Fruit fly (Drosophila melanogaster) whole organism, embryonic: ENCODE data around the gene Rab30.
A peak's percentile ranks its signal among the peaks of the same experiment; 100 is the strongest.

Source experiments
- CG10431 ChIP-seq: fragments of 200-800 bp; sonication (Bioruptor generic); optimal IDR thresholded peaks from 3 replicates; lab custom pipeline; 2018; ENCODE audit warnings: missing biosample characterization, mild to moderate bottlenecking, missing genetic modification characterization
- CG10979 ChIP-seq: fragments of 200-800 bp; sonication (Bioruptor generic); optimal IDR thresholded peaks from 2 replicates; lab custom pipeline; 2018; ENCODE audit warnings: missing biosample characterization, mild to moderate bottlenecking, missing genetic modification characterization, moderate library complexity
- CG11085 ChIP-seq: fragments of 200-800 bp; sonication (Bioruptor generic); IDR thresholded peaks from 2 replicates; pipeline ENCODE4 v1.3.6; 2022; ENCODE audit warnings: missing biosample characterization, missing genetic modification characterization
- CG11456 ChIP-seq: fragments of 200-800 bp; sonication (Bioruptor generic); IDR thresholded peaks from 3 replicates; pipeline ENCODE4 v1.3.6; 2022; ENCODE audit warnings: missing biosample characterization, missing genetic modification characterization
- CG12299 ChIP-seq: fragments of 200-800 bp; sonication (Bioruptor generic); optimal IDR thresholded peaks from 2 replicates; lab custom pipeline; 2018; ENCODE audit warnings: missing biosample characterization, mild to moderate bottlenecking, missing genetic modification characterization
- CG12942 ChIP-seq: fragments of 200-800 bp; sonication (Bioruptor generic); optimal IDR thresholded peaks from 3 replicates; lab custom pipeline; 2016; ENCODE audit warnings: missing biosample characterization, missing genetic modification characterization
- CG15696 ChIP-seq: fragments of 200-800 bp; sonication (Bioruptor generic); optimal IDR thresholded peaks from 2 replicates; lab custom pipeline; 2019; ENCODE audit warnings: missing biosample characterization, mild to moderate bottlenecking, missing genetic modification characterization, moderate library complexity
- CG17361 ChIP-seq: fragments of 200-800 bp; sonication (Bioruptor generic); IDR thresholded peaks from 3 replicates; pipeline ENCODE4 v1.3.6; 2022; ENCODE audit warnings: missing biosample characterization, missing genetic modification characterization
- CG18619 ChIP-seq: fragments of 200-800 bp; sonication (Bioruptor generic); optimal IDR thresholded peaks from 3 replicates; lab custom pipeline; 2017; ENCODE audit warnings: missing biosample characterization, mild to moderate bottlenecking, missing genetic modification characterization
- CG2120 ChIP-seq: fragments of 200-800 bp; sonication (Bioruptor generic); optimal IDR thresholded peaks from 3 replicates; lab custom pipeline; 2016; ENCODE audit warnings: missing biosample characterization, missing genetic modification characterization
- CG34422 ChIP-seq: fragments of 200-800 bp; sonication (Bioruptor generic); IDR thresholded peaks from 3 replicates; pipeline ENCODE4 v1.3.6; 2022; ENCODE audit warnings: missing biosample characterization, missing genetic modification characterization
- CG3847 ChIP-seq: fragments of 200-800 bp; sonication (Bioruptor generic); IDR thresholded peaks from 2 replicates; pipeline ENCODE4 v1.3.6; 2022; ENCODE audit warnings: missing biosample characterization, missing genetic modification characterization
- CG4424 ChIP-seq: fragments of 200-800 bp; sonication (Bioruptor generic); optimal IDR thresholded peaks from 3 replicates; lab custom pipeline; 2016; ENCODE audit warnings: missing biosample characterization, missing genetic modification characterization
- CG4820 ChIP-seq: fragments of 200-800 bp; sonication (Bioruptor generic); optimal IDR thresholded peaks from 3 replicates; lab custom pipeline; 2016; ENCODE audit warnings: missing biosample characterization, missing genetic modification characterization
- CG5953 ChIP-seq: fragments of 200-800 bp; sonication (Bioruptor generic); IDR thresholded peaks from 2 replicates; pipeline ENCODE4 v1.3.6; 2022; ENCODE audit warnings: missing biosample characterization, missing genetic modification characterization
- CG6254 ChIP-seq: fragments of 200-800 bp; sonication (Bioruptor generic); optimal IDR thresholded peaks from 3 replicates; lab custom pipeline; 2017; ENCODE audit warnings: mild to moderate bottlenecking, missing biosample characterization, missing genetic modification reagents, missing genetic modification characterization
- CG6272 ChIP-seq: fragments of 200-800 bp; sonication (Bioruptor generic); IDR thresholded peaks from 2 replicates; pipeline ENCODE4 v1.3.6; 2022; ENCODE audit warnings: missing biosample characterization, missing genetic modification characterization
- CG7271 ChIP-seq: fragments of 200-800 bp; sonication (Bioruptor generic); optimal IDR thresholded peaks from 2 replicates; lab custom pipeline; 2018; ENCODE audit warnings: missing biosample characterization, mild to moderate bottlenecking, missing genetic modification characterization, moderate library complexity
- CG7357 ChIP-seq: fragments of 200-800 bp; sonication (Bioruptor generic); IDR thresholded peaks from 3 replicates; pipeline ENCODE4 v1.3.6; 2022; ENCODE audit warnings: missing biosample characterization, missing genetic modification characterization
- CG7786 ChIP-seq: fragments of 200-800 bp; sonication (Bioruptor generic); optimal IDR thresholded peaks from 2 replicates; lab custom pipeline; 2016; ENCODE audit warnings: missing biosample characterization, missing genetic modification characterization
- CG7839 ChIP-seq: fragments of 200-800 bp; sonication (Bioruptor generic); optimal IDR thresholded peaks from 3 replicates; lab custom pipeline; 2018; ENCODE audit warnings: missing biosample characterization, mild to moderate bottlenecking, missing genetic modification characterization, moderate library complexity
- CG7987 ChIP-seq: fragments of 200-800 bp; sonication (Bioruptor generic); optimal IDR thresholded peaks from 2 replicates; lab custom pipeline; 2018; ENCODE audit warnings: missing biosample characterization, mild to moderate bottlenecking, missing genetic modification characterization, moderate library complexity
- CG8281 ChIP-seq: fragments of 200-800 bp; sonication (Bioruptor generic); optimal IDR thresholded peaks from 2 replicates; lab custom pipeline; 2018; ENCODE audit warnings: missing biosample characterization, mild to moderate bottlenecking, missing genetic modification characterization, moderate library complexity
- CG8478 ChIP-seq: fragments of >200 bp; optimal IDR thresholded peaks from 2 replicates; lab custom pipeline; 2018
- CG9817 ChIP-seq: fragments of 200-800 bp; sonication (Bioruptor generic); optimal IDR thresholded peaks from 2 replicates; lab custom pipeline; 2018; ENCODE audit warnings: missing biosample characterization, mild to moderate bottlenecking, missing genetic modification characterization, moderate library complexity
- D ChIP-seq, 2 experiments: fragments of 200-800 bp in 1 of 2; fragments of >200 bp in 1 of 2; sonication (Bioruptor generic) in 1 of 2; optimal IDR thresholded peaks; 2 replicates in 1 of 2; 3 replicates in 1 of 2; lab custom pipeline; 2017; ENCODE audit warnings: mild to moderate bottlenecking in 1 of 2, missing biosample characterization in 1 of 2, missing genetic modification characterization in 1 of 2, missing genetic modification reagents in 1 of 2
- Dp ChIP-seq: fragments of 200-800 bp; sonication (Bioruptor generic); optimal IDR thresholded peaks from 2 replicates; lab custom pipeline; 2018; ENCODE audit warnings: missing biosample characterization, mild to moderate bottlenecking, missing genetic modification characterization, moderate library complexity
- Eip74EF ChIP-seq, 2 experiments: fragments of 200-800 bp in 1 of 2; fragments of >200 bp in 1 of 2; sonication (Bioruptor generic) in 1 of 2; optimal IDR thresholded peaks; 2 replicates each; lab custom pipeline; 2017 to 2019; ENCODE audit warnings: missing biosample characterization in 2 of 2, missing genetic modification characterization in 2 of 2, mild to moderate bottlenecking in 1 of 2, moderate library complexity in 1 of 2
- H2.0 ChIP-seq: fragments of 200-800 bp; sonication (Bioruptor generic); IDR thresholded peaks from 2 replicates; pipeline ENCODE4 v1.3.6; 2022; ENCODE audit warnings: missing biosample characterization, missing genetic modification characterization
- HmgD ChIP-seq: fragments of 200-800 bp; sonication (Bioruptor generic); optimal IDR thresholded peaks from 3 replicates; lab custom pipeline; 2016; ENCODE audit warnings: missing biosample characterization, missing genetic modification characterization
- Hmx ChIP-seq: fragments of 200-800 bp; sonication (Bioruptor generic); optimal IDR thresholded peaks from 2 replicates; lab custom pipeline; 2016; ENCODE audit warnings: missing biosample characterization, missing genetic modification characterization
- Hr51 ChIP-seq, 2 experiments: fragments of 200-800 bp; sonication (Bioruptor generic); optimal IDR thresholded peaks; 2 replicates in 1 of 2; 3 replicates in 1 of 2; lab custom pipeline; 2016 to 2018; ENCODE audit warnings: missing biosample characterization in 2 of 2, missing genetic modification characterization in 2 of 2, mild to moderate bottlenecking in 1 of 2, moderate library complexity in 1 of 2
- MBD-R2 ChIP-seq: fragments of 200-800 bp; sonication (Bioruptor generic); IDR thresholded peaks from 2 replicates; pipeline ENCODE4 v1.3.6; 2022; ENCODE audit warnings: missing biosample characterization, missing genetic modification characterization
- MTF-1 ChIP-seq: fragments of 200-800 bp; sonication (Bioruptor generic); optimal IDR thresholded peaks from 2 replicates; lab custom pipeline; 2018; ENCODE audit warnings: missing biosample characterization, mild to moderate bottlenecking, missing genetic modification characterization, borderline replicate concordance
- NC2α ChIP-seq: fragments of 200-800 bp; sonication (Bioruptor generic); optimal IDR thresholded peaks from 2 replicates; lab custom pipeline; 2016; ENCODE audit warnings: missing biosample characterization, missing genetic modification characterization
- Rx ChIP-seq: fragments of 200-800 bp; sonication (Bioruptor generic); IDR thresholded peaks from 2 replicates; pipeline ENCODE4 v1.3.6; 2022; ENCODE audit warnings: missing biosample characterization, missing genetic modification characterization
- az2 ChIP-seq: fragments of 200-800 bp; sonication (Bioruptor generic); optimal IDR thresholded peaks from 3 replicates; lab custom pipeline; 2016; ENCODE audit warnings: missing biosample characterization, missing genetic modification characterization
- cas ChIP-seq: fragments of 200-800 bp; sonication (Bioruptor generic); IDR thresholded peaks from 2 replicates; pipeline ENCODE4 v1.3.6; 2022; ENCODE audit warnings: missing biosample characterization, missing genetic modification characterization
- chif ChIP-seq, 2 experiments: fragments of 200-800 bp; sonication (Bioruptor generic); optimal IDR thresholded peaks; 3 replicates each; lab custom pipeline; 2016; ENCODE audit warnings: missing biosample characterization in 2 of 2, missing genetic modification characterization in 2 of 2
- croc ChIP-seq: fragments of 200-800 bp; sonication (Bioruptor generic); conservative IDR thresholded peaks from 3 replicates; pipeline ENCODE4 v1.3.6; 2022; ENCODE audit warnings: missing biosample characterization, missing genetic modification characterization
- dpn ChIP-seq, 2 experiments: fragments of 200-800 bp; sonication (Bioruptor generic); optimal IDR thresholded peaks; 3 replicates each; lab custom pipeline; 2016; ENCODE audit warnings: missing biosample characterization in 2 of 2, missing genetic modification characterization in 2 of 2
- fd102C ChIP-seq: fragments of 200-800 bp; sonication (Bioruptor generic); optimal IDR thresholded peaks from 2 replicates; lab custom pipeline; 2018; ENCODE audit warnings: missing biosample characterization, mild to moderate bottlenecking, missing genetic modification characterization, moderate library complexity
- gt ChIP-seq: fragments of 200-800 bp; sonication (Bioruptor generic); IDR thresholded peaks from 2 replicates; pipeline ENCODE4 v1.3.6; 2022; ENCODE audit warnings: missing biosample characterization, missing genetic modification characterization
- ken ChIP-seq: fragments of 200-800 bp; sonication (Bioruptor generic); IDR thresholded peaks from 3 replicates; pipeline ENCODE4 v1.3.6; 2022; ENCODE audit warnings: missing biosample characterization, missing genetic modification characterization
- mld ChIP-seq: fragments of 200-800 bp; sonication (Bioruptor generic); IDR thresholded peaks from 3 replicates; pipeline ENCODE4 v1.3.6; 2022; ENCODE audit warnings: missing biosample characterization, missing genetic modification characterization; ENCODE audit not compliant: partially characterized antibody
- sens ChIP-seq: fragments of 200-800 bp; sonication (Bioruptor generic); peaks from one replicate; lab custom pipeline; 2016; ENCODE audit warnings: missing biosample characterization, missing genetic modification characterization
- tx ChIP-seq: fragments of 200-800 bp; sonication (Bioruptor generic); optimal IDR thresholded peaks from 2 replicates; lab custom pipeline; 2016; ENCODE audit warnings: missing biosample characterization, missing genetic modification characterization
- unpg ChIP-seq: fragments of 200-800 bp; sonication (Bioruptor generic); optimal IDR thresholded peaks from 3 replicates; lab custom pipeline; 2018; ENCODE audit warnings: missing biosample characterization, mild to moderate bottlenecking, missing genetic modification characterization, moderate library complexity
- vvl ChIP-seq: fragments of 200-800 bp; sonication (Bioruptor generic); IDR thresholded peaks from 2 replicates; pipeline ENCODE4 v1.3.6; 2022; ENCODE audit warnings: missing biosample characterization, missing genetic modification characterization
- z ChIP-seq: fragments of 200-800 bp; sonication (Bioruptor generic); IDR thresholded peaks from 3 replicates; pipeline ENCODE4 v1.3.6; 2022; ENCODE audit warnings: missing biosample characterization, missing genetic modification characterization
- zen ChIP-seq: fragments of 200-800 bp; sonication (Bioruptor generic); optimal IDR thresholded peaks from 3 replicates; lab custom pipeline; 2018; ENCODE audit warnings: missing biosample characterization, mild to moderate bottlenecking, missing genetic modification characterization, moderate library complexity

Rab30 gene

DNA sequence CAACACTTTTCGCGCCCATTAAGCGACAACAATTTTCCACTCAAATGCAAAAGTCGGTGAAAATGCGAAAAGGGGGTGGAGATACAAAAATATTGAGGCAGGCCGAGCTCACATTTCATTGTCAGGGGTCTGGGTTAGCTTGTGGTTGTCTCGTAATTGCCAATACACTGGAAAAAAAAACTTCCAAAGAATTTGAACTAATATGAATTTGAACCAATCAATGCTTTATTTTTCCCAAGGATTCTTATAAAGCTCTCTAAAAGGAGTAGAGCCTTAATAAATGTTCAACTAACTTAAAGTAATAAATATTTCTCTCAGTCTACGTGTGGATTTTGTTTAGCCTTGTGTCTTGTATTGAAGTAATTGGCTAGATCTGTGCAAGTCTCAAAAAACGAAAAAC lies 40.6 kb upstream of the Rab30 start (continued):
- peak; percentile 49 for TF ChIP-seq unpg (GFP tag; lab: Kevin White, UChicago)
- peak; percentile 20 to 32 for TF ChIP-seq chif (GFP tag; optimal IDR thresholded peaks at IDR 0.05; lab: Kevin White, UChicago)
- TF ChIP-seq CG10979 (tag; lab: Kevin White, UChicago) = peak; percentile 45
- TF ChIP-seq zen = peak; percentile 8
- TF ChIP-seq CG5953 = no peak
- TF ChIP-seq az2 (GFP tag; lab: Kevin White, UChicago) = peak; percentile 25
- TF ChIP-seq Hr51 (GFP tag; optimal IDR thresholded peaks at IDR 0.05; lab: Kevin White, UChicago) = peak in 1 of 2 experiments; percentile 40
- TF ChIP-seq CG6272 (GFP tag; lab: Robert Waterston, UW) = no peak
- TF ChIP-seq MBD-R2 = no peak
- no peak for TF ChIP-seq CG11085 (GFP tag; lab: Robert Waterston, UW)
- peak; percentile 41 for TF ChIP-seq CG7839
- no peak for TF ChIP-seq z (GFP tag; lab: Robert Waterston, UW)
- TF ChIP-seq CG4424 (GFP tag; lab: Kevin White, UChicago) = peak; percentile 26
- TF ChIP-seq fd102C = no peak
- TF ChIP-seq Dp (GFP tag; lab: Kevin White, UChicago) = no peak
- no peak for TF ChIP-seq MTF-1 (GFP tag; lab: Kevin White, UChicago)
- no peak for TF ChIP-seq CG10431
- TF ChIP-seq CG11456 (GFP tag; lab: Robert Waterston, UW) = no peak
- TF ChIP-seq CG3847 (GFP tag; lab: Robert Waterston, UW) = no peak
- no peak for TF ChIP-seq CG6254 (GFP tag; lab: Kevin White, UChicago)
- peak; percentile 10 for TF ChIP-seq tx (GFP tag; lab: Kevin White, UChicago)
- peak; percentile 21 for TF ChIP-seq CG2120 (GFP tag; lab: Kevin White, UChicago)
- TF ChIP-seq croc (GFP tag; lab: Robert Waterston, UW) = no peak; the same call in 2 of the 3 replicates
- no peak for TF ChIP-seq CG7271 (tag; lab: Kevin White, UChicago)
- TF ChIP-seq NC2α (GFP tag; lab: Kevin White, UChicago) = no peak
- TF ChIP-seq cas = no peak
- TF ChIP-seq CG17361 = 0 out of 3 replicates have a peak, but pooled peaks have one; percentile 16
- peak in 1 of 2 experiments; percentile 20 for TF ChIP-seq dpn (GFP tag; optimal IDR thresholded peaks at IDR 0.05; lab: Kevin White, UChicago)
- TF ChIP-seq HmgD (GFP tag; lab: Kevin White, UChicago) = no peak
- no peak for TF ChIP-seq CG8281
- no peak for TF ChIP-seq mld (GFP tag; lab: Robert Waterston, UW)
- TF ChIP-seq Eip74EF (GFP tag; optimal IDR thresholded peaks at IDR 0.05; lab: Kevin White, UChicago) = no peak
- TF ChIP-seq CG7786 = no peak
- no peak for TF ChIP-seq CG7357
- peak; percentile 76 for TF ChIP-seq sens (GFP tag; lab: Kevin White, UChicago)
- TF ChIP-seq CG4820 (GFP tag; lab: Kevin White, UChicago) = no peak
- TF ChIP-seq Rx (GFP tag; lab: Robert Waterston, UW) = no peak
- no peak for TF ChIP-seq Hmx (GFP tag; lab: Kevin White, UChicago)
- TF ChIP-seq vvl (GFP tag; lab: Robert Waterston, UW) = 0 out of 2 replicates have a peak, but pooled peaks have one; percentile 13
- TF ChIP-seq CG34422 = 0 out of 3 replicates have a peak, but pooled peaks have one; percentile 8
- TF ChIP-seq CG7987 (GFP tag; lab: Kevin White, UChicago) = no peak
- no peak for TF ChIP-seq CG12299 (tag; lab: Kevin White, UChicago)
- TF ChIP-seq H2.0 (GFP tag; lab: Robert Waterston, UW) = 0 out of 2 replicates have a peak, but pooled peaks have one; percentile 16
- no peak for TF ChIP-seq CG18619 (GFP tag; lab: Kevin White, UChicago)
- no peak for TF ChIP-seq CG12942 (GFP tag; lab: Kevin White, UChicago)
- no peak for TF ChIP-seq CG8478
- no peak for TF ChIP-seq D (optimal IDR thresholded peaks at IDR 0.05; lab: Kevin White, UChicago)
- peak; percentile 8 for TF ChIP-seq D (GFP tag; optimal IDR thresholded peaks at IDR 0.05; lab: Kevin White, UChicago)
- TF ChIP-seq gt (GFP tag; lab: Robert Waterston, UW) = no peak
- TF ChIP-seq CG9817 = no peak
- peak; percentile 18 for TF ChIP-seq CG15696
- no peak for TF ChIP-seq ken (GFP tag; lab: Robert Waterston, UW)
